Worm (Caenorhabditis elegans) whole organism, L3 larva: ENCODE results near the gene spl-2.

Source experiments
- R02D3.7 ChIP-seq: fragments of 150-350 bp; optimal IDR thresholded peaks from 2 replicates; lab custom pipeline; 2014; ENCODE audit warnings: missing biosample characterization, missing genetic modification characterization
- ZK546.5 ChIP-seq: sonication (generic microtip); optimal IDR thresholded peaks from 2 replicates; lab custom pipeline; 2017; ENCODE audit warnings: missing biosample characterization, missing genetic modification characterization
- aly-2 ChIP-seq: fragments of 150-350 bp; optimal IDR thresholded peaks from 2 replicates; lab custom pipeline; 2014; ENCODE audit warnings: missing biosample characterization, missing genetic modification characterization
- ceh-16 ChIP-seq: sonication (generic microtip); optimal IDR thresholded peaks from 2 replicates; lab custom pipeline; 2017; ENCODE audit warnings: missing biosample characterization, missing genetic modification characterization
- ceh-82 ChIP-seq: fragments of 150-350 bp; optimal IDR thresholded peaks from 2 replicates; lab custom pipeline; 2014; ENCODE audit warnings: missing biosample characterization, missing genetic modification characterization
- ceh-9 ChIP-seq: sonication (generic microtip); optimal IDR thresholded peaks from 2 replicates; lab custom pipeline; 2018; ENCODE audit warnings: missing biosample characterization, missing genetic modification characterization
- egl-27 ChIP-seq: sonication (generic microtip); optimal IDR thresholded peaks from 4 replicates; lab custom pipeline; 2017; ENCODE audit warnings: missing biosample characterization, missing genetic modification reagents, missing genetic modification characterization
- egl-5 ChIP-seq: fragments of 150-350 bp; optimal IDR thresholded peaks from 2 replicates; lab custom pipeline; 2017; ENCODE audit warnings: missing biosample characterization, missing genetic modification reagents, missing genetic modification characterization, inconsistent platforms
- elt-1 ChIP-seq: fragments of 150-350 bp; optimal IDR thresholded peaks from 2 replicates; lab custom pipeline; 2014; ENCODE audit warnings: missing biosample characterization, missing genetic modification characterization
- elt-2 ChIP-seq: sonication (generic microtip); optimal IDR thresholded peaks from 2 replicates; lab custom pipeline; 2016; ENCODE audit warnings: missing genetic modification reagents, mild to moderate bottlenecking, missing genetic modification characterization, missing compliant biosample characterization
- elt-3 ChIP-seq, 3 experiments: fragments of 150-350 bp in 1 of 3; sonication (generic microtip) in 2 of 3; optimal IDR thresholded peaks; 2 replicates in 2 of 3; 4 replicates in 1 of 3; lab custom pipeline; 2014 to 2017; ENCODE audit warnings: missing biosample characterization in 3 of 3, missing genetic modification characterization in 3 of 3
- eor-1 ChIP-seq, 2 experiments: fragments of 150-350 bp; optimal IDR thresholded peaks; 2 replicates each; lab custom pipeline; 2014 to 2018; ENCODE audit warnings: missing biosample characterization in 2 of 2, missing genetic modification characterization in 2 of 2
- fkh-10 ChIP-seq: sonication (generic microtip); optimal IDR thresholded peaks from 2 replicates; lab custom pipeline; 2017; ENCODE audit warnings: missing biosample characterization, missing genetic modification reagents, missing genetic modification characterization
- fkh-2 ChIP-seq: fragments of 150-350 bp; optimal IDR thresholded peaks from 2 replicates; lab custom pipeline; 2014; ENCODE audit warnings: missing biosample characterization, missing genetic modification reagents, missing genetic modification characterization
- fos-1 ChIP-seq: fragments of 150-350 bp; optimal IDR thresholded peaks from 2 replicates; lab custom pipeline; 2014; ENCODE audit warnings: missing biosample characterization, missing genetic modification characterization
- hmg-11 ChIP-seq: sonication (generic microtip); optimal IDR thresholded peaks from 2 replicates; lab custom pipeline; 2016; ENCODE audit warnings: missing genetic modification characterization, missing compliant biosample characterization
- jun-1 ChIP-seq: fragments of 150-350 bp; optimal IDR thresholded peaks from 2 replicates; lab custom pipeline; 2014; ENCODE audit warnings: missing biosample characterization, missing genetic modification reagents, missing genetic modification characterization
- lin-39 ChIP-seq: fragments of 150-350 bp; optimal IDR thresholded peaks from 2 replicates; lab custom pipeline; 2018; ENCODE audit warnings: missing biosample characterization, missing genetic modification reagents, missing genetic modification characterization
- lsy-12 ChIP-seq: sonication (generic microtip); optimal IDR thresholded peaks from 2 replicates; lab custom pipeline; 2016; ENCODE audit warnings: mild to moderate bottlenecking, missing genetic modification characterization, missing compliant biosample characterization
- mdl-1 ChIP-seq: fragments of 150-350 bp; optimal IDR thresholded peaks from 2 replicates; lab custom pipeline; 2014; ENCODE audit warnings: missing biosample characterization, missing genetic modification characterization
- mml-1 ChIP-seq: fragments of 150-350 bp; sonication (generic microtip); optimal IDR thresholded peaks from 3 replicates; lab custom pipeline; 2014; ENCODE audit warnings: missing biosample characterization, missing genetic modification characterization
- nhr-23 ChIP-seq: fragments of 150-350 bp; optimal IDR thresholded peaks from 2 replicates; lab custom pipeline; 2014; ENCODE audit warnings: missing biosample characterization, missing genetic modification reagents, missing genetic modification characterization
- nhr-237 ChIP-seq: fragments of 150-350 bp; optimal IDR thresholded peaks from 2 replicates; lab custom pipeline; 2014; ENCODE audit warnings: missing biosample characterization, missing genetic modification characterization
- nhr-25 ChIP-seq: sonication (generic microtip); optimal IDR thresholded peaks from 2 replicates; lab custom pipeline; 2017; ENCODE audit warnings: missing biosample characterization, missing genetic modification characterization
- nhr-28 ChIP-seq: fragments of 150-350 bp; optimal IDR thresholded peaks from 2 replicates; lab custom pipeline; 2014; ENCODE audit warnings: missing biosample characterization, missing genetic modification characterization
- nhr-43 ChIP-seq: sonication (generic microtip); optimal IDR thresholded peaks from 2 replicates; lab custom pipeline; 2016; ENCODE audit warnings: mild to moderate bottlenecking, missing genetic modification characterization, missing compliant biosample characterization; ENCODE audit not compliant: poor library complexity, severe bottlenecking
- nhr-67 ChIP-seq: fragments of 150-350 bp; optimal IDR thresholded peaks from 2 replicates; lab custom pipeline; 2014; ENCODE audit warnings: missing biosample characterization, missing genetic modification characterization
- nhr-77 ChIP-seq: fragments of 150-350 bp; optimal IDR thresholded peaks from 2 replicates; lab custom pipeline; 2014; ENCODE audit warnings: missing biosample characterization, missing genetic modification characterization
- pqm-1 ChIP-seq: fragments of 150-350 bp; optimal IDR thresholded peaks from 2 replicates; lab custom pipeline; 2017; ENCODE audit warnings: missing biosample characterization, missing genetic modification characterization, inconsistent platforms
- sea-2 ChIP-seq: fragments of 150-350 bp; sonication (generic microtip); optimal IDR thresholded peaks from 4 replicates; lab custom pipeline; 2014; ENCODE audit warnings: missing biosample characterization, missing genetic modification reagents, missing genetic modification characterization
- snpc-4 ChIP-seq: fragments of 150-350 bp; optimal IDR thresholded peaks from 2 replicates; lab custom pipeline; 2014; ENCODE audit warnings: missing biosample characterization, missing genetic modification characterization
- unc-62 ChIP-seq: fragments of 150-350 bp; sonication (generic microtip); optimal IDR thresholded peaks from 4 replicates; lab custom pipeline; 2014; ENCODE audit warnings: missing biosample characterization, missing genetic modification reagents, missing genetic modification characterization
- zag-1 ChIP-seq: fragments of 150-350 bp; optimal IDR thresholded peaks from 2 replicates; lab custom pipeline; 2014; ENCODE audit warnings: missing biosample characterization, missing genetic modification characterization
- ztf-11 ChIP-seq: fragments of 150-350 bp; optimal IDR thresholded peaks from 2 replicates; lab custom pipeline; 2014; ENCODE audit warnings: missing biosample characterization, missing genetic modification characterization
- ztf-4 ChIP-seq: fragments of 150-350 bp; optimal IDR thresholded peaks from 2 replicates; lab custom pipeline; 2014; ENCODE audit warnings: missing biosample characterization, missing genetic modification characterization

spl-2 gene

DNA sequence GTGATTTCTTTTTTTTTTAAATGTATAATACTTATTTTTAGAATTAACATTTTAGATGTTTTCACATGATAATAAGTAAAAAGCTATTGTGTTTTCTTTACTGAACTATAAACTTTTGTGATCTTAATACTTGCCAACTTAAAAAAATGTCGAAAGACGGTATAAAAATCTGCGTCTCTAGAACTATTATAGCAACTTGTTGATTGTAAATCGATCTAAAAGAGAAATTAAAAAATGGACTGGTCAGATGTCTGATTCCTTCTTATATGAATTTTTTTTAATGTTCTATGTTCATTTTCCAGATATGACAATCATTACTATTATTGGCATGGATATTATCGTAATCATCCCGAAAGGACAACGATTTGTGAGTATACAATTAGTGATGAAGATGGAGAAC, 18.9 kb downstream of the spl-2 start, which contains the start of gene F21C10.3:
Gene F21C10.3 (plus strand): TSS at position 301 of the 400 bp plus-strand sequence.
- no peak for TF ChIP-seq nhr-23 (tag; lab: Kevin White, UChicago)
- TF ChIP-seq lsy-12 (tag; lab: Kevin White, UChicago) = no peak
- TF ChIP-seq fkh-10 = no peak
- no peak for TF ChIP-seq nhr-67 (tag; lab: Kevin White, UChicago)

DNA sequence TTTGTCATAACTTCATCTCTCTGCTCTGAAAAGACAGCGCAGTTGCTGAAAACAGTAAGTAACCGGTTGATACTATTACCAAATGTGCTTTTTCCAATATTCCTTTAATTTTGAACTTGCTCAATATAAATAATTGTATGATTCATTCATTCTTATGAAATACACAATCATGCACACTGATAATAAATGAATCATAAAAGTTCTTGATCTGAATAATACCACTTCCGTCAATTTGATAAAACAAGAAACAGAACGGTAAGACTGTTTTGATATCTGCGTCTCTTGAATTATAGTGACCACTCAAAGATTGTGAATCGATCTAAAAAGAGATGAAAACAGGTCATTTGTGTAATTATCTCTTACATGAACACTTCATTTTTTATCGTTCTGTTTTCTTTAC, 20.4 kb downstream of the spl-2 start, which contains the start of gene F21C10.4:
Gene F21C10.4 (plus strand): TSS at position 301 of the 400 bp plus-strand sequence.
- TF ChIP-seq hmg-11 (tag; lab: Kevin White, UChicago) = no peak
- no peak for TF ChIP-seq elt-2
- TF ChIP-seq nhr-77 (tag; lab: Kevin White, UChicago) = no peak
- no peak for TF ChIP-seq mml-1 (tag; lab: Kevin White, UChicago)
- TF ChIP-seq ceh-9 = no peak
- no peak for TF ChIP-seq snpc-4 (tag; lab: Kevin White, UChicago)
- TF ChIP-seq nhr-28 (tag; lab: Kevin White, UChicago) = no peak
- no peak for TF ChIP-seq ztf-11 (tag; lab: Kevin White, UChicago)
- no peak for TF ChIP-seq nhr-43
- no peak for TF ChIP-seq ceh-82 (tag; lab: Kevin White, UChicago)
- TF ChIP-seq mdl-1 = no peak
- TF ChIP-seq ZK546.5 (tag; lab: Kevin White, UChicago) = no peak
- no peak for TF ChIP-seq fos-1 (tag; lab: Kevin White, UChicago)
- no peak for TF ChIP-seq eor-1 (tag; optimal IDR thresholded peaks at IDR 0.05; lab: Kevin White, UChicago)
- TF ChIP-seq nhr-23 (tag; lab: Kevin White, UChicago) = no peak

DNA sequence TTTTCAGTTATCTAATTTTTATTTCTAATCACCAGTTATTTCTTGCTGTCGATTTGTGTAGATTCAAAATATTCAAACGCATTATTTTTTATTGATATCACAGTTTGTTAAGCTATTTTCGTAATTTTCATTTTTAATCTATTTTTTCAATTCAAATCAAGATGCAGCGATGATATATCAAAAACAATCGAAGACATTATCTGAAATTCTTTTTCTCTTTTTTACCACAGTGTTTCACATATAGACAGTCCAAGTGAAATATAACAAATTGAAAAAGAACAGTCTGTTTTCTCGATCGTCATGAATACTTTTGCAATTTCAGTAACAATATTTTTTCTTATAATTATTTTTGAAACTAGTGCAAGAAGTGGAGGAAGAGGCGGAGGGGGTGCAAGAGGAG, 21.4 kb downstream of the spl-2 start, which contains the start of gene F21C10.5:
Gene F21C10.5 (plus strand): TSS at position 301 of the 400 bp plus-strand sequence.
- TF ChIP-seq ztf-11 (tag; lab: Kevin White, UChicago) = no peak
- no peak for TF ChIP-seq elt-2
- no peak for TF ChIP-seq egl-5 (tag; lab: Kevin White, UChicago)
- TF ChIP-seq eor-1 (tag; optimal IDR thresholded peaks at IDR 0.05; lab: Kevin White, UChicago) = no peak
- no peak for TF ChIP-seq jun-1 (tag; lab: Kevin White, UChicago)
- TF ChIP-seq sea-2 = no peak
- no peak for TF ChIP-seq lsy-12 (tag; lab: Kevin White, UChicago)
- TF ChIP-seq lin-39 (tag; lab: Kevin White, UChicago) = no peak
- TF ChIP-seq egl-27 (tag; lab: Kevin White, UChicago) = no peak
- TF ChIP-seq hmg-11 (tag; lab: Kevin White, UChicago) = no peak
- no peak for TF ChIP-seq zag-1 (tag; lab: Kevin White, UChicago)
- no peak for TF ChIP-seq elt-1 (tag; lab: Kevin White, UChicago)
- no peak for TF ChIP-seq nhr-25 (tag; lab: Kevin White, UChicago)
- no peak for TF ChIP-seq nhr-43
- TF ChIP-seq nhr-67 (tag; lab: Kevin White, UChicago) = no peak
- no peak for TF ChIP-seq fkh-2 (tag; lab: Kevin White, UChicago)

DNA sequence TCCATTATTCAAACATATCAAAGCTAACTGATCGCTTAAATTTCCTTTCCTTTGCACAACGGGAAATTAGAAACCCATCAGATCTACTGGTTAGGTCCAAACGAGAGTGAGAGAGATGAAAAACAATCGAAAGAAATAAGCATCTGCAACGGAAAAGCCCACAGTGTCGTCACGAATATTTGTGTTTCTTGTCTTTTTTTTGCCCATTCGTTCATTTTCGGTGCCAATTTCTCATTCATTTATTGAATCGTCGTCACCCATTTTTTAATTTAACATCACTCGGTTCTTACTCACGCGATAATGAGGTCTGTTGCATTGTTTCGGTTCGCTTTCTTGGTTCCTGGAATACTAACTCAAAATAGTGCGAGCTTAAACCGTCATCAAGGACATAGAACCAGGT, 22.5 kb downstream of the spl-2 start, which contains the start of gene F21C10.6:
Gene F21C10.6 (plus strand): TSS at position 301 of the 400 bp plus-strand sequence.
- TF ChIP-seq aly-2 (tag; lab: Kevin White, UChicago) (no peak), nhr-23 (tag; lab: Kevin White, UChicago) (no peak), ceh-16 (no peak), snpc-4 (tag; lab: Kevin White, UChicago) (no peak), R02D3.7 (tag; lab: Kevin White, UChicago) (no peak), nhr-43 (no peak), ztf-4 (tag; lab: Kevin White, UChicago) (no peak), elt-3 (tag; optimal IDR thresholded peaks at IDR 0.05; lab: Kevin White, UChicago) (no peak), pqm-1 (tag; lab: Kevin White, UChicago) (no peak), unc-62 (no peak), egl-5 (tag; lab: Kevin White, UChicago) (no peak), nhr-25 (tag; lab: Kevin White, UChicago) (no peak), eor-1 (tag; optimal IDR thresholded peaks at IDR 0.05; lab: Kevin White, UChicago) (no peak)

ce11 chrV:9123186-9123585, 23.5 kb downstream of the spl-2 start, which contains the start of gene F21C10.11:
Gene F21C10.11, plus strand, starts transcription at chrV:9123486.
- peak; percentile 26 for TF ChIP-seq pqm-1 (tag; lab: Kevin White, UChicago)
- no peak for TF ChIP-seq nhr-237
- TF ChIP-seq, all 47 proteins: peak for 1
